Worm (Caenorhabditis elegans): Measurements from ENCODE around the gene Y45G12C.10.

DNA sequence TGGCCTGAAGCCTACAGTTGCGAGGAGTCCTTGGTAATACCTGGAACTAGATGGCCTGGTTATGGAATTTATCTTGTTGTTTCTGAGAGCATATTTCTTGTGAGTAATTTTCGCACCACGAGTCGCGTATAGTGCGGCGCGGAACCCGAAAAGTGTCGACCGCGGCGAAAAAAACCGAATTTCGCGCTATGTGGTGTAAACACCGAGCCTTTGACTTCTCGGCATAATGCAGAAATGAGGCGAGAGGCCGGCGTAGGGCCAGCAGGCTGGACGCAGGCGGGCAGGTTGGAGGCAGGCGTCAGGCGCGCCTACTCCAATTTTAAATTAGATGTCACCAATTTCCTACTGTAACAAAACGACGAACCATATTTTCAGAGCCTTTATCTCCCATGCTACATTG lies 39.5 kb upstream of the Y45G12C.10 start:
- TF ChIP-seq repo-1 (tag; optimal IDR thresholded peaks at IDR 0.05) (no peak), pha-4 (tag; optimal IDR thresholded peaks at IDR 0.05) (no peak), Y67H2A.10 (GFP tag; conservative IDR thresholded peaks at IDR 0.05) (no peak), F57C9.4 (tag; optimal IDR thresholded peaks at IDR 0.05) (no peak), sea-2 (GFP tag; IDR thresholded peaks at IDR 0.05) (no peak), efl-1 (GFP tag; optimal IDR thresholded peaks at IDR 0.05) (no peak), T26A5.8 (tag; optimal IDR thresholded peaks at IDR 0.05) (no peak), unc-130 (GFP tag; optimal IDR thresholded peaks at IDR 0.05) (no peak), dpl-1 (GFP tag; optimal IDR thresholded peaks at IDR 0.05) (no peak), mes-4 (tag; optimal IDR thresholded peaks at IDR 0.05) (no peak)

All from whole organism, young adult.